Worm (Caenorhabditis elegans): ENCODE results near the gene ilys-5.

DNA sequence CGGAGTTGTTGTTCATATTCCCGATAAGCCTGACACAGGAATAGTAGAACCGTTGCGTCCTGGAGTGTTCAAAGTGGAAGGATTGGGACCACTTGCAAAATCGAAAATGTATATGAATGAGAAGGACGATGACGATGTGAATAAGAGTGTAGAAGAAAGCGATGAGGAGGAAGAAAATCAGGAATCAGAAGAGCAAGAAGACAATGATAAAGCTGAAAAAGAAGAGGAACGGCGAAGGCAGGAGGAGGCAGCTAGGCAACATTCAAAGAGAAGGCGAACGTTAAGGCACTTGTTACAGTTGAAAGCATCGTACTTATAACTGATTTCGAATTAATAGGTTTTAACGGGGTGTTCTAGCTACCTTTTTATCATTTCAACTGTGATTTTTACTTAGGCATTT is 7.0 kb upstream of the ilys-5 start:
- TF ChIP-seq mbf-1 (tag; optimal IDR thresholded peaks at IDR 0.05): no peak
- no peak for TF ChIP-seq crh-2 (tag; optimal IDR thresholded peaks at IDR 0.05)
- no peak for TF ChIP-seq ama-1 (optimal IDR thresholded peaks at IDR 0.05)
- TF ChIP-seq ZK546.5 (tag; optimal IDR thresholded peaks at IDR 0.05): no peak
- no peak for TF ChIP-seq fos-1 (tag; optimal IDR thresholded peaks at IDR 0.05)
- no peak for TF ChIP-seq C34F6.9 (tag; optimal IDR thresholded peaks at IDR 0.05)
- no peak for TF ChIP-seq nhr-77 (tag; optimal IDR thresholded peaks at IDR 0.05)
- TF ChIP-seq snpc-4 (tag; optimal IDR thresholded peaks at IDR 0.05): no peak
- no peak for TF ChIP-seq nhr-11 (tag; optimal IDR thresholded peaks at IDR 0.05)
- TF ChIP-seq mdl-1 (tag; optimal IDR thresholded peaks at IDR 0.05): no peak
- no peak for TF ChIP-seq lin-13 (GFP tag; optimal IDR thresholded peaks at IDR 0.05)
- TF ChIP-seq sem-4 (tag; optimal IDR thresholded peaks at IDR 0.05): no peak
